Worm (Caenorhabditis elegans) whole organism, late embryonic: ENCODE measurements around the gene nspb-4.
A peak's percentile ranks its signal among the peaks of the same experiment; 100 is the strongest.

Source experiments
- ceh-18 ChIP-seq: sonication (generic microtip); optimal IDR thresholded peaks from 2 replicates; lab custom pipeline; 2016; ENCODE audit warnings: missing genetic modification characterization, missing compliant biosample characterization
- ceh-48 ChIP-seq: sonication (generic microtip); optimal IDR thresholded peaks from 2 replicates; lab custom pipeline; 2016; ENCODE audit warnings: missing genetic modification characterization, inconsistent platforms, missing compliant biosample characterization
- dve-1 ChIP-seq: sonication (generic microtip); optimal IDR thresholded peaks from 2 replicates; lab custom pipeline; 2017; ENCODE audit warnings: antibody characterized with exemption, mild to moderate bottlenecking, missing genetic modification characterization, missing compliant biosample characterization
- gmeb-2 ChIP-seq: sonication (generic microtip); optimal IDR thresholded peaks from 2 replicates; lab custom pipeline; 2016; ENCODE audit warnings: missing genetic modification characterization, inconsistent platforms, missing compliant biosample characterization
- mec-3 ChIP-seq: sonication (generic microtip); optimal IDR thresholded peaks from 2 replicates; lab custom pipeline; 2016; ENCODE audit warnings: borderline replicate concordance, missing genetic modification characterization, missing compliant biosample characterization
- nhr-11 ChIP-seq: fragments of 150-350 bp; optimal IDR thresholded peaks from 2 replicates; lab custom pipeline; 2014; ENCODE audit warnings: missing biosample characterization, missing genetic modification characterization
- odd-2 ChIP-seq: sonication (generic microtip); optimal IDR thresholded peaks from 2 replicates; lab custom pipeline; 2017; ENCODE audit warnings: antibody characterized with exemption, mild to moderate bottlenecking, missing genetic modification characterization, missing compliant biosample characterization
- pax-1 ChIP-seq: fragments of 150-350 bp; optimal IDR thresholded peaks from 2 replicates; lab custom pipeline; 2014; ENCODE audit warnings: missing biosample characterization, missing genetic modification characterization
- pha-4 ChIP-seq: fragments of 150-350 bp; optimal IDR thresholded peaks from 2 replicates; lab custom pipeline; 2018; ENCODE audit warnings: missing biosample characterization, missing genetic modification reagents, missing genetic modification characterization
- sox-2 ChIP-seq: fragments of 200-800 bp; sonication (Bioruptor generic); IDR thresholded peaks from 2 replicates; pipeline ENCODE4 v1.3.6; 2022; ENCODE audit warnings: missing genetic modification reagents, missing genetic modification characterization, missing compliant biosample characterization
- tbx-2 ChIP-seq: sonication (generic microtip); optimal IDR thresholded peaks from 2 replicates; lab custom pipeline; 2016; ENCODE audit warnings: missing genetic modification characterization, missing compliant biosample characterization
- ztf-16 ChIP-seq: sonication (generic microtip); optimal IDR thresholded peaks from 2 replicates; lab custom pipeline; 2017; ENCODE audit warnings: missing genetic modification characterization, missing compliant biosample characterization

ce11 chrIV:6645867-6646655 lies 48.0 kb downstream of the nspb-4 start, which contains the start of gene hil-7:
- TF ChIP-seq dve-1, result peak; percentile 51
- TF ChIP-seq pha-4 (tag; lab: Kevin White, UChicago), result no peak
- TF ChIP-seq tbx-2, result peak; percentile 87
- no peak for TF ChIP-seq gmeb-2 (tag; lab: Kevin White, UChicago)
- no peak for TF ChIP-seq odd-2
- TF ChIP-seq nhr-11 (tag; lab: Kevin White, UChicago), result no peak
- no peak for TF ChIP-seq ceh-48 (tag; lab: Kevin White, UChicago)
- peak; percentile 46; the same call in 1 of the 2 replicates for TF ChIP-seq sox-2 (GFP tag; lab: Robert Waterston, UW)
- TF ChIP-seq ceh-18 (tag; lab: Kevin White, UChicago), result peak; percentile 87
- TF ChIP-seq ztf-16 (tag; lab: Kevin White, UChicago), result peak; percentile 34
- peak; percentile 9 for TF ChIP-seq pax-1 (tag; lab: Kevin White, UChicago)
- TF ChIP-seq mec-3 (tag; lab: Kevin White, UChicago), result no peak
